Worm (Caenorhabditis elegans): ENCODE data around the gene hmit-1.2.

DNA sequence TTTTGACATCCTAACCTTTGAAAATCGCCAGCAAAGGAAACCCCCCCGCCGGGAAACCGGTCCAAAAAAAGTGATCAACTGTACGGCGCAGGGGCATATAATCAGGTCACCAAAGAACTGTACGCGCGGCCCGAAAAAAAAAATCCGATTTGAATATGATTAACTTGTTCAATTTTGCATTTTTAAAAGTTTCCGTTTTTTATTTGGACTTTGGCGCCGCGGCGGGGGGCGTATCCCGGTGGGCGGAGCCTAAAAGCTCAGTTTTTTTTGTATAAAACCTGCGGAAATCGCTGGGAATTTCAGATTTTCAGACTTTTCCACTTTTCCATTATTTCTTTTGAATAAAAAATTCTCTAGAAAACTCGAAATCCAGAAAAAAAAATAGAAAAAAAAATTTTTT is at the start of gene hmit-1.2:
- no peak for TF ChIP-seq nhr-76 (tag; optimal IDR thresholded peaks at IDR 0.05)
- TF ChIP-seq blmp-1 (tag; optimal IDR thresholded peaks at IDR 0.05), result no peak
- TF ChIP-seq ztf-11 (tag; optimal IDR thresholded peaks at IDR 0.05), result no peak
- no peak for TF ChIP-seq lsy-2 (tag; optimal IDR thresholded peaks at IDR 0.05)
- no peak for TF ChIP-seq unc-39 (tag; optimal IDR thresholded peaks at IDR 0.05)
- no peak for TF ChIP-seq nhr-2 (tag; optimal IDR thresholded peaks at IDR 0.05)
- TF ChIP-seq unc-120 (tag; optimal IDR thresholded peaks at IDR 0.05; ENCODE audit: poor library complexity, severe bottlenecking), result no peak
